Fruit fly (Drosophila melanogaster): ENCODE measurements around the gene Tsp86D.

DNA sequence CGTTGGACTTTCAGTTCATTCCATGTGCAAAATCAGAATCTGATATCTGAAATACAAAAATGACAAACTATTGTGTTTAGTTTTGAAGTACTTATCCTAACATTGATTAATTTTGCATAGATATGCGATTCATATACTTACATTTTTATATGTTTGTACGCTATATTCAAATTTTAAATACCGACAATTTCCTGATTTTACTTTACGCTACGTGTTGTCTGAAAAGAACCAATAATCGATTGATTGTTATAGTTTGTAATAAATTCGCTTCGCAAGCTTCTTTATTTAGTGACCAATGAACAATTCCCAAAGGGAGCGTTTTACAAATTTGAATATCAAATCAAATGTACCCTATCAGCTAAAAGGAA, 21.0 kb downstream of the Tsp86D start, which contains the start of gene Ak3:
- TF ChIP-seq pan (optimal IDR thresholded peaks at IDR 0.05) (no peak), Abd-B (GFP tag; optimal IDR thresholded peaks at IDR 0.05) (no peak), dsf (GFP tag; optimal IDR thresholded peaks at IDR 0.05; ENCODE audit: borderline replicate concordance) (no peak), h (GFP tag; optimal IDR thresholded peaks at IDR 0.05) (no peak), Rel (GFP tag; optimal IDR thresholded peaks at IDR 0.05) (no peak), Rel (tag; optimal IDR thresholded peaks at IDR 0.05) (no peak), GATAd (GFP tag; optimal IDR thresholded peaks at IDR 0.05) (no peak), dmrt93B (GFP tag; optimal IDR thresholded peaks at IDR 0.05) (no peak), psq (GFP tag; optimal IDR thresholded peaks at IDR 0.05) (no peak)
